Fruit fly (Drosophila melanogaster) whole organism, embryonic: ENCODE measurements around the gene CG3032.

Experiments used
- B-H1 ChIP-seq: fragments of 200-800 bp; sonication (Bioruptor generic); IDR thresholded peaks from 3 replicates; pipeline ENCODE4 v1.3.6; 2022; ENCODE audit warnings: missing biosample characterization, missing genetic modification characterization
- CG12155 ChIP-seq: fragments of 200-800 bp; sonication (Bioruptor generic); optimal IDR thresholded peaks from 3 replicates; lab custom pipeline; 2016; ENCODE audit warnings: missing biosample characterization, missing genetic modification characterization
- CG12659 ChIP-seq: fragments of 200-800 bp; sonication (Bioruptor generic); optimal IDR thresholded peaks from 3 replicates; lab custom pipeline; 2017; ENCODE audit warnings: mild to moderate bottlenecking, missing biosample characterization, missing genetic modification reagents, missing genetic modification characterization
- CG14710 ChIP-seq: fragments of 200-800 bp; sonication (Bioruptor generic); optimal IDR thresholded peaks from 3 replicates; lab custom pipeline; 2019; ENCODE audit warnings: missing biosample characterization, mild to moderate bottlenecking, missing genetic modification characterization, moderate library complexity
- CG16815 ChIP-seq: fragments of 200-800 bp; sonication (Bioruptor generic); optimal IDR thresholded peaks from 3 replicates; lab custom pipeline; 2017; ENCODE audit warnings: missing biosample characterization, mild to moderate bottlenecking, missing genetic modification characterization
- CG17912 ChIP-seq: fragments of 200-800 bp; sonication (Bioruptor generic); optimal IDR thresholded peaks from 2 replicates; lab custom pipeline; 2018; ENCODE audit warnings: missing biosample characterization, mild to moderate bottlenecking, missing genetic modification characterization
- CG2678 ChIP-seq: fragments of 200-800 bp; sonication (Bioruptor generic); optimal IDR thresholded peaks from 3 replicates; lab custom pipeline; 2019; ENCODE audit warnings: missing biosample characterization, mild to moderate bottlenecking, missing genetic modification characterization, moderate library complexity
- CG30020 ChIP-seq: fragments of 200-800 bp; optimal IDR thresholded peaks from 2 replicates; lab custom pipeline; 2019; ENCODE audit warnings: missing biosample characterization, mild to moderate bottlenecking, missing genetic modification characterization, moderate library complexity
- CG31365 ChIP-seq: fragments of 200-800 bp; sonication (Bioruptor generic); optimal IDR thresholded peaks from 2 replicates; lab custom pipeline; 2018; ENCODE audit warnings: missing biosample characterization, mild to moderate bottlenecking, missing genetic modification characterization
- CG33213 ChIP-seq: fragments of 200-800 bp; sonication (Bioruptor generic); optimal IDR thresholded peaks from 3 replicates; lab custom pipeline; 2016; ENCODE audit warnings: missing biosample characterization, missing genetic modification characterization
- CG42726 ChIP-seq: fragments of 200-800 bp; sonication (Bioruptor generic); IDR thresholded peaks from 2 replicates; pipeline ENCODE4 v1.3.6; 2022; ENCODE audit warnings: missing biosample characterization, missing genetic modification characterization; ENCODE audit not compliant: partially characterized antibody
- CG4282 ChIP-seq: fragments of 200-800 bp; sonication (Bioruptor generic); optimal IDR thresholded peaks from 2 replicates; lab custom pipeline; 2016; ENCODE audit warnings: missing biosample characterization, missing genetic modification characterization
- CG5953 ChIP-seq: fragments of 200-800 bp; sonication (Bioruptor generic); IDR thresholded peaks from 2 replicates; pipeline ENCODE4 v1.3.6; 2022; ENCODE audit warnings: missing biosample characterization, missing genetic modification characterization
- CG6654 ChIP-seq: fragments of 200-800 bp; sonication (Bioruptor generic); optimal IDR thresholded peaks from 2 replicates; lab custom pipeline; 2017; ENCODE audit warnings: missing biosample characterization, mild to moderate bottlenecking, missing genetic modification characterization
- CG6813 ChIP-seq: fragments of 200-800 bp; sonication (Bioruptor generic); optimal IDR thresholded peaks from 2 replicates; lab custom pipeline; 2017; ENCODE audit warnings: missing biosample characterization, missing genetic modification characterization, mild to moderate bottlenecking, moderate library complexity, missing genetic modification reagents
- CG9876 ChIP-seq: fragments of 200-800 bp; sonication (Bioruptor generic); optimal IDR thresholded peaks from 2 replicates; lab custom pipeline; 2016; ENCODE audit warnings: missing biosample characterization, missing genetic modification characterization
- CTCF ChIP-seq: fragments of 200-800 bp; sonication (Bioruptor generic); optimal IDR thresholded peaks from 2 replicates; lab custom pipeline; 2017; ENCODE audit warnings: missing biosample characterization, mild to moderate bottlenecking, missing genetic modification characterization, moderate library complexity
- Chrac-16 ChIP-seq: fragments of 200-800 bp; sonication (Bioruptor generic); optimal IDR thresholded peaks from 3 replicates; lab custom pipeline; 2016; ENCODE audit warnings: missing biosample characterization, missing genetic modification characterization
- CoRest ChIP-seq: fragments of 200-800 bp; sonication (Bioruptor generic); optimal IDR thresholded peaks from 3 replicates; lab custom pipeline; 2018; ENCODE audit warnings: missing biosample characterization, mild to moderate bottlenecking, missing genetic modification characterization, moderate library complexity
- D ChIP-seq, 2 experiments: fragments of 200-800 bp in 1 of 2; fragments of >200 bp in 1 of 2; sonication (Bioruptor generic) in 1 of 2; optimal IDR thresholded peaks; 2 replicates in 1 of 2; 3 replicates in 1 of 2; lab custom pipeline; 2017; ENCODE audit warnings: mild to moderate bottlenecking in 1 of 2, missing biosample characterization in 1 of 2, missing genetic modification characterization in 1 of 2, missing genetic modification reagents in 1 of 2
- Dad ChIP-seq: fragments of 200-800 bp; sonication (Bioruptor generic); optimal IDR thresholded peaks from 3 replicates; lab custom pipeline; 2016; ENCODE audit warnings: missing biosample characterization, missing genetic modification characterization
- Dll ChIP-seq: fragments of 200-800 bp; sonication (Bioruptor generic); IDR thresholded peaks from 4 replicates; pipeline ENCODE4 v1.3.6; 2022; ENCODE audit warnings: missing biosample characterization, missing genetic modification characterization; ENCODE audit not compliant: partially characterized antibody
- HLH54F ChIP-seq: fragments of 200-800 bp; sonication (Bioruptor generic); optimal IDR thresholded peaks from 3 replicates; lab custom pipeline; 2016; ENCODE audit warnings: missing biosample characterization, missing genetic modification characterization
- MESR4 ChIP-seq: fragments of 200-800 bp; sonication (Bioruptor generic); optimal IDR thresholded peaks from 2 replicates; lab custom pipeline; 2018; ENCODE audit warnings: missing biosample characterization, mild to moderate bottlenecking, missing genetic modification characterization, moderate library complexity
- NC2β ChIP-seq: fragments of 200-800 bp; sonication (Bioruptor generic); optimal IDR thresholded peaks from 2 replicates; lab custom pipeline; 2016; ENCODE audit warnings: missing biosample characterization, missing genetic modification characterization
- Oli ChIP-seq: fragments of 200-800 bp; sonication (Bioruptor generic); optimal IDR thresholded peaks from 2 replicates; lab custom pipeline; 2018; ENCODE audit warnings: missing biosample characterization, mild to moderate bottlenecking, missing genetic modification characterization, moderate library complexity
- Poxn ChIP-seq: fragments of 200-800 bp; sonication (Bioruptor generic); IDR thresholded peaks from 2 replicates; pipeline ENCODE4 v1.3.6; 2022; ENCODE audit warnings: missing biosample characterization, missing genetic modification characterization
- Sox100B ChIP-seq: fragments of 200-800 bp; sonication (Bioruptor generic); optimal IDR thresholded peaks from 3 replicates; lab custom pipeline; 2018; ENCODE audit warnings: missing biosample characterization, mild to moderate bottlenecking, missing genetic modification characterization
- Trl ChIP-seq, 3 experiments: fragments of >200 bp in 2 of 3; fragments of 200-800 bp in 1 of 3; sonication (Bioruptor generic) in 1 of 3; optimal IDR thresholded peaks; 2 replicates in 1 of 3; 3 replicates in 2 of 3; lab custom pipeline; 2016 to 2017; ENCODE audit warnings: missing biosample characterization in 1 of 3, missing genetic modification characterization in 1 of 3
- aop ChIP-seq: fragments of 200-800 bp; sonication (Bioruptor generic); IDR thresholded peaks from 2 replicates; pipeline ENCODE4 v1.3.6; 2022; ENCODE audit warnings: missing biosample characterization, missing genetic modification characterization
- ara ChIP-seq: fragments of 200-800 bp; sonication (Bioruptor generic); IDR thresholded peaks from 2 replicates; pipeline ENCODE4 v1.3.6; 2022; ENCODE audit warnings: missing biosample characterization, missing genetic modification characterization
- br ChIP-seq: fragments of >200 bp; optimal IDR thresholded peaks from 2 replicates; lab custom pipeline; 2017
- crol ChIP-seq: fragments of 200-800 bp; sonication (Bioruptor generic); IDR thresholded peaks from 2 replicates; pipeline ENCODE4 v1.3.6; 2022; ENCODE audit warnings: missing biosample characterization, missing genetic modification characterization
- da ChIP-seq: fragments of 200-800 bp; sonication (Bioruptor generic); optimal IDR thresholded peaks from 2 replicates; lab custom pipeline; 2016; ENCODE audit warnings: missing biosample characterization, missing genetic modification characterization
- dm ChIP-seq: fragments of 200-800 bp; sonication (Bioruptor generic); optimal IDR thresholded peaks from 3 replicates; lab custom pipeline; 2016; ENCODE audit warnings: missing biosample characterization, missing genetic modification characterization
- emc ChIP-seq: fragments of 200-800 bp; sonication (Bioruptor generic); optimal IDR thresholded peaks from 2 replicates; lab custom pipeline; 2016; ENCODE audit warnings: missing biosample characterization, missing genetic modification characterization
- fd96Cb ChIP-seq: fragments of 200-800 bp; sonication (Bioruptor generic); optimal IDR thresholded peaks from 2 replicates; lab custom pipeline; 2018; ENCODE audit warnings: missing biosample characterization, mild to moderate bottlenecking, missing genetic modification characterization, moderate library complexity
- gsb ChIP-seq: fragments of 200-800 bp; sonication (Bioruptor generic); IDR thresholded peaks from 2 replicates; pipeline ENCODE4 v1.3.6; 2022; ENCODE audit warnings: missing biosample characterization, missing genetic modification characterization
- jigr1 ChIP-seq: fragments of 200-800 bp; sonication (Bioruptor generic); IDR thresholded peaks from 3 replicates; pipeline ENCODE4 v1.3.6; 2022; ENCODE audit warnings: missing biosample characterization, missing genetic modification characterization
- kni ChIP-seq: fragments of 200-800 bp; sonication (Bioruptor generic); optimal IDR thresholded peaks from 3 replicates; lab custom pipeline; 2017; ENCODE audit warnings: mild to moderate bottlenecking, missing biosample characterization, missing genetic modification reagents, missing genetic modification characterization
- lola ChIP-seq, 3 experiments: fragments of >200 bp in 2 of 3; fragments of 200-800 bp in 1 of 3; sonication (Bioruptor generic) in 1 of 3; optimal IDR thresholded peaks; 2 replicates each; lab custom pipeline; 2017 to 2019; ENCODE audit warnings: missing biosample characterization in 3 of 3, missing genetic modification characterization in 3 of 3, mild to moderate bottlenecking in 1 of 3, moderate library complexity in 1 of 3
- mam ChIP-seq: fragments of 200-800 bp; sonication (Bioruptor generic); optimal IDR thresholded peaks from 3 replicates; lab custom pipeline; 2016; ENCODE audit warnings: missing biosample characterization, missing genetic modification characterization
- mld ChIP-seq: fragments of 200-800 bp; sonication (Bioruptor generic); IDR thresholded peaks from 3 replicates; pipeline ENCODE4 v1.3.6; 2022; ENCODE audit warnings: missing biosample characterization, missing genetic modification characterization; ENCODE audit not compliant: partially characterized antibody
- oc ChIP-seq: fragments of 200-800 bp; sonication (Bioruptor generic); optimal IDR thresholded peaks from 2 replicates; lab custom pipeline; 2018; ENCODE audit warnings: missing biosample characterization, mild to moderate bottlenecking, missing genetic modification characterization, moderate library complexity
- pfk ChIP-seq: fragments of 200-800 bp; sonication (Bioruptor generic); optimal IDR thresholded peaks from 2 replicates; lab custom pipeline; 2018; ENCODE audit warnings: missing biosample characterization, mild to moderate bottlenecking, missing genetic modification characterization, moderate library complexity
- scrt ChIP-seq: fragments of 200-800 bp; sonication (Bioruptor generic); optimal IDR thresholded peaks from 2 replicates; lab custom pipeline; 2018; ENCODE audit warnings: missing biosample characterization, mild to moderate bottlenecking, missing genetic modification characterization, moderate library complexity
- sens-2 ChIP-seq: fragments of 200-800 bp; sonication (Bioruptor generic); IDR thresholded peaks from 2 replicates; pipeline ENCODE4 v1.3.6; 2022; ENCODE audit warnings: missing biosample characterization, missing genetic modification characterization
- trem ChIP-seq: fragments of 200-800 bp; optimal IDR thresholded peaks from 3 replicates; lab custom pipeline; 2019; ENCODE audit warnings: missing biosample characterization, mild to moderate bottlenecking, missing genetic modification characterization, moderate library complexity
- usp ChIP-seq: fragments of >200 bp; optimal IDR thresholded peaks from 2 replicates; lab custom pipeline; 2017; ENCODE audit warnings: missing biosample characterization, missing genetic modification characterization

CG3032 gene

dm6 chrX:6985182-6985851 is 28.4 kb downstream of the CG3032 start (continued):
- TF ChIP-seq CG30020: peak; percentile 46
- peak; percentile 58 for TF ChIP-seq CG12659 (GFP tag; lab: Kevin White, UChicago)
- peak; percentile 63 for TF ChIP-seq dm (GFP tag; lab: Kevin White, UChicago)
- TF ChIP-seq ara (GFP tag; lab: Robert Waterston, UW): peak; percentile 92
- no peak for TF ChIP-seq Trl (optimal IDR thresholded peaks at IDR 0.05; lab: Kevin White, UChicago)
- peak; percentile 73 for TF ChIP-seq Trl (GFP tag; optimal IDR thresholded peaks at IDR 0.05; lab: Kevin White, UChicago)
- TF ChIP-seq CG9876 (GFP tag; lab: Kevin White, UChicago): peak; percentile 60
- no peak for TF ChIP-seq usp (GFP tag; lab: Kevin White, UChicago)
- peak; percentile 55 for TF ChIP-seq CG6654
- TF ChIP-seq pfk: peak; percentile 83
- no peak for TF ChIP-seq CTCF (GFP tag; lab: Kevin White, UChicago)
- peak; percentile 37 for TF ChIP-seq B-H1 (GFP tag; lab: Robert Waterston, UW)
- peak; percentile 81 for TF ChIP-seq CG16815
- peak; percentile 80 for TF ChIP-seq Chrac-16 (GFP tag; lab: Kevin White, UChicago)
- TF ChIP-seq lola (GFP tag; optimal IDR thresholded peaks at IDR 0.05; lab: Kevin White, UChicago): peak in 1 of 3 experiments; percentile 91
- no peak for TF ChIP-seq MESR4 (GFP tag; lab: Kevin White, UChicago)
- peak; percentile 40 for TF ChIP-seq Dad (GFP tag; lab: Kevin White, UChicago)
- TF ChIP-seq scrt: peak; percentile 89
- peak; percentile 86 for TF ChIP-seq CG2678 (tag; lab: Kevin White, UChicago)
- TF ChIP-seq aop: no peak
- TF ChIP-seq mld (GFP tag; lab: Robert Waterston, UW): no peak; the same call in 2 of the 3 replicates
- no peak for TF ChIP-seq gsb (GFP tag; lab: Robert Waterston, UW)
- no peak for TF ChIP-seq CG31365 (tag; lab: Kevin White, UChicago)
- TF ChIP-seq sens-2 (GFP tag; lab: Robert Waterston, UW): peak; percentile 53; the same call in 1 of the 2 replicates
- peak; percentile 73 for TF ChIP-seq oc (tag; lab: Kevin White, UChicago)
- peak; percentile 68 for TF ChIP-seq CG6813
- no peak for TF ChIP-seq Dll (GFP tag; lab: Robert Waterston, UW)
- TF ChIP-seq CG12155 (GFP tag; lab: Kevin White, UChicago): peak; percentile 67
- TF ChIP-seq CG17912 (GFP tag; lab: Kevin White, UChicago): no peak
- TF ChIP-seq kni (GFP tag; lab: Kevin White, UChicago): peak; percentile 89
- TF ChIP-seq mam: peak; percentile 67
- peak; percentile 71 for TF ChIP-seq Sox100B (GFP tag; lab: Kevin White, UChicago)
- no peak for TF ChIP-seq Poxn (GFP tag; lab: Robert Waterston, UW)
- TF ChIP-seq HLH54F (GFP tag; lab: Kevin White, UChicago): peak; percentile 40
- no peak for TF ChIP-seq jigr1
- TF ChIP-seq fd96Cb: peak; percentile 83
- no peak for TF ChIP-seq emc (GFP tag; lab: Kevin White, UChicago)
- peak; percentile 33 for TF ChIP-seq da
- TF ChIP-seq D (optimal IDR thresholded peaks at IDR 0.05; lab: Kevin White, UChicago): peak; percentile 50
- peak; percentile 79 for TF ChIP-seq D (GFP tag; optimal IDR thresholded peaks at IDR 0.05; lab: Kevin White, UChicago)
- no peak for TF ChIP-seq CG4282 (GFP tag; lab: Kevin White, UChicago)
- 0 out of 2 replicates have a peak, but pooled peaks have one; percentile 34 for TF ChIP-seq crol (GFP tag; lab: Robert Waterston, UW)
- peak; percentile 88 for TF ChIP-seq NC2β (GFP tag; lab: Kevin White, UChicago)
- TF ChIP-seq trem: peak; percentile 77
- peak; percentile 83 for TF ChIP-seq CG14710
- TF ChIP-seq br (lab: Kevin White, UChicago): no peak
- peak; percentile 61 for TF ChIP-seq CG33213 (GFP tag; lab: Kevin White, UChicago)
- peak; percentile 36; the same call in 1 of the 2 replicates for TF ChIP-seq CG5953
- TF ChIP-seq Oli (tag; lab: Kevin White, UChicago): peak; percentile 82
- TF ChIP-seq CG42726 (GFP tag; lab: Robert Waterston, UW): no peak
- peak; percentile 77 for TF ChIP-seq CoRest (tag; lab: Kevin White, UChicago)
